Worm (Caenorhabditis elegans) whole organism, young adult: ENCODE data around the gene marb-1.

Experiments used
- D2030.7 ChIP-seq: fragments of 200-800 bp; sonication (Bioruptor generic); IDR thresholded peaks from 2 replicates; pipeline ENCODE4 v1.3.6; 2022; ENCODE audit warnings: missing genetic modification reagents, missing genetic modification characterization, missing compliant biosample characterization
- F57C9.4 ChIP-seq: sonication (generic microtip); optimal IDR thresholded peaks from 2 replicates; lab custom pipeline; 2017; ENCODE audit warnings: mild to moderate bottlenecking, missing genetic modification characterization, missing compliant biosample characterization
- ZK185.1 ChIP-seq: sonication (generic microtip); optimal IDR thresholded peaks from 2 replicates; lab custom pipeline; 2016; ENCODE audit warnings: mild to moderate bottlenecking, missing genetic modification characterization, missing compliant biosample characterization; ENCODE audit not compliant: poor library complexity, severe bottlenecking
- ceh-58 ChIP-seq: fragments of 200-800 bp; sonication (Bioruptor generic); IDR thresholded peaks from 2 replicates; pipeline ENCODE4 v1.3.6; 2022; ENCODE audit warnings: missing genetic modification characterization, missing compliant biosample characterization
- ceh-91 ChIP-seq: fragments of 200-800 bp; sonication (Bioruptor generic); IDR thresholded peaks from 2 replicates; pipeline ENCODE4 v1.3.6; 2022; ENCODE audit warnings: missing genetic modification reagents, missing genetic modification characterization, missing compliant biosample characterization
- dpl-1 ChIP-seq: fragments of 150-350 bp; optimal IDR thresholded peaks from 2 replicates; lab custom pipeline; 2014; ENCODE audit warnings: missing biosample characterization, missing genetic modification reagents, missing genetic modification characterization
- hlh-12 ChIP-seq: sonication (generic microtip); optimal IDR thresholded peaks from 2 replicates; lab custom pipeline; 2016; ENCODE audit warnings: missing genetic modification characterization, missing compliant biosample characterization
- snpc-4 ChIP-seq, 5 experiments: fragments of 150-350 bp in 1 of 5; sonication (generic microtip) in 4 of 5; optimal IDR thresholded peaks; 2 replicates each; lab custom pipeline; 2014 to 2018; ENCODE audit warnings: missing genetic modification characterization in 5 of 5, missing biosample characterization in 3 of 5, antibody characterized with exemption in 2 of 5, mild to moderate bottlenecking in 2 of 5, missing compliant biosample characterization in 2 of 5, missing genotype in 2 of 5, moderate library complexity in 2 of 5, missing genetic modification reagents in 1 of 5
- tbx-9 ChIP-seq: sonication (generic microtip); optimal IDR thresholded peaks from 2 replicates; lab custom pipeline; 2016; ENCODE audit warnings: borderline replicate concordance, missing genetic modification characterization, inconsistent platforms, missing compliant biosample characterization
- unc-130 ChIP-seq: sonication (generic microtip); optimal IDR thresholded peaks from 2 replicates; lab custom pipeline; 2016; ENCODE audit warnings: missing genetic modification reagents, missing genetic modification characterization, missing compliant biosample characterization
- ztf-6 ChIP-seq: fragments of 200-800 bp; sonication (Bioruptor generic); IDR thresholded peaks from 2 replicates; pipeline ENCODE4 v1.3.6; 2022; ENCODE audit warnings: missing genetic modification reagents, missing genetic modification characterization, missing compliant biosample characterization

ce11 chrIV:12215762-12216295 lies 7.0 kb upstream of the marb-1 start, which contains the start of gene phy-2:
- TF ChIP-seq dpl-1 (no peak), ztf-6 (GFP tag; lab: Robert Waterston, UW) (no peak), ceh-91 (GFP tag; lab: Robert Waterston, UW) (no peak), F57C9.4 (tag; lab: Kevin White, UChicago) (no peak), ZK185.1 (no peak), tbx-9 (no peak), D2030.7 (no peak), snpc-4 (GFP tag; optimal IDR thresholded peaks at IDR 0.05; lab: Kevin White, UChicago) (no peak), snpc-4 (tag; optimal IDR thresholded peaks at IDR 0.05; lab: Kevin White, UChicago) (no peak), unc-130 (GFP tag; lab: Kevin White, UChicago) (no peak), hlh-12 (tag; lab: Kevin White, UChicago) (no peak), ceh-58 (GFP tag; lab: Robert Waterston, UW) (no peak)
